Worm (Caenorhabditis elegans) whole organism, L4 larva: ENCODE data around the gene W07G1.1.
A peak's percentile ranks its signal among the peaks of the same experiment; 100 is the strongest.

Source experiments
- F26F4.8 ChIP-seq: fragments of 200-800 bp; sonication (Bioruptor generic); conservative IDR thresholded peaks from 2 replicates; pipeline ENCODE4 v1.3.6; 2022; ENCODE audit warnings: missing genetic modification characterization, missing compliant biosample characterization
- ceh-82 ChIP-seq: sonication (generic microtip); optimal IDR thresholded peaks from 2 replicates; lab custom pipeline; 2017; ENCODE audit warnings: missing biosample characterization, missing genetic modification characterization
- lin-29 ChIP-seq: fragments of 200-800 bp; sonication (Bioruptor generic); IDR thresholded peaks from 2 replicates; pipeline ENCODE4 v1.3.6; 2022; ENCODE audit warnings: missing genetic modification reagents, missing genetic modification characterization, missing compliant biosample characterization
- lin-39 ChIP-seq: fragments of 150-350 bp; optimal IDR thresholded peaks from 2 replicates; lab custom pipeline; 2014; ENCODE audit warnings: missing biosample characterization, missing genetic modification reagents, missing genetic modification characterization
- mep-1 ChIP-seq: fragments of 150-350 bp; sonication (generic microtip); optimal IDR thresholded peaks from 3 replicates; lab custom pipeline; 2014; ENCODE audit warnings: missing biosample characterization, missing genetic modification characterization
- pha-4 ChIP-seq, 2 experiments: fragments of 150-350 bp in 1 of 2; fragments of 200-800 bp in 1 of 2; sonication (Bioruptor generic) in 1 of 2; IDR thresholded peaks in 1 of 2; optimal IDR thresholded peaks in 1 of 2; 2 replicates each; pipeline versions ENCODE4 v1.3.6 to Lab custom; 2014 to 2022; ENCODE audit warnings: missing genetic modification characterization in 2 of 2, missing genetic modification reagents in 2 of 2, missing biosample characterization in 1 of 2, missing compliant biosample characterization in 1 of 2
- sdz-12 ChIP-seq: fragments of 200-800 bp; sonication (Bioruptor generic); optimal IDR thresholded peaks from 2 replicates; lab custom pipeline; 2018; ENCODE audit warnings: mild to moderate bottlenecking, missing genetic modification characterization, missing compliant biosample characterization
- snpc-4 ChIP-seq: fragments of 150-350 bp; optimal IDR thresholded peaks from 2 replicates; lab custom pipeline; 2014; ENCODE audit warnings: missing biosample characterization, missing genetic modification characterization
- zfp-3 ChIP-seq: fragments of 200-800 bp; sonication (Bioruptor generic); conservative IDR thresholded peaks from 2 replicates; pipeline ENCODE4 v1.3.6; 2022; ENCODE audit warnings: missing genetic modification reagents, missing genetic modification characterization, missing compliant biosample characterization

DNA sequence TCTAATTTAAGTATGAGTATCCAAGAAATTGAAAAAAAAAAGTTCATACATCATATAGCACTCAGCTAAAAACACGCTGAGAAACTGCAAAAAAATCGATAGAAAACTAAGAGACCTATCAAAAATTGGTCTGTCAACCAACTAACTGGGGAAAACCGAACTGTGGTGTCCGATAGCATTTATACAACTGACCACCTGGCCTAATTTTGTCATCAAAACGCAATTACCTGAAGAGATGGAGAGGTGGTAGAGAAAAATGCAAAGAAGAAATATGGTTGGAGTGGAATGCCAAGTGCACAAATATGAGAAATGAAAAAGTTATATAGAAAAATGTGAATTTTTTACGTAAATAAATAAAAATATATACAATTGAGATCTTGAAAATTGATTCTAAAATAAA is 34.1 kb upstream of the W07G1.1 start, which contains the start of gene Y39G8B.1:
- TF ChIP-seq zfp-3 (GFP tag; lab: Robert Waterston, UW) (no peak), ceh-82 (tag; lab: Kevin White, UChicago) (no peak), lin-29 (no peak), mep-1 (tag; lab: Kevin White, UChicago) (peak; percentile 32), F26F4.8 (GFP tag; lab: Robert Waterston, UW) (no peak), pha-4 (GFP tag; IDR thresholded peaks at IDR 0.05; lab: Robert Waterston, UW) (no peak), pha-4 (tag; optimal IDR thresholded peaks at IDR 0.05; lab: Kevin White, UChicago) (no peak), sdz-12 (GFP tag; lab: Kevin White, UChicago) (no peak), snpc-4 (no peak), lin-39 (tag; lab: Kevin White, UChicago) (no peak)
